Fruit fly (Drosophila melanogaster) whole organism, embryonic: ENCODE data around the gene CG14131.

Experiments used
- BtbVII ChIP-seq: fragments of 200-800 bp; sonication (Bioruptor generic); optimal IDR thresholded peaks from 3 replicates; lab custom pipeline; 2017; ENCODE audit warnings: missing biosample characterization, mild to moderate bottlenecking, missing genetic modification characterization
- CG11723 ChIP-seq: fragments of 200-800 bp; sonication (Bioruptor generic); optimal IDR thresholded peaks from 2 replicates; lab custom pipeline; 2017; ENCODE audit warnings: missing biosample characterization, mild to moderate bottlenecking, missing genetic modification characterization
- CG12299 ChIP-seq: fragments of 200-800 bp; sonication (Bioruptor generic); optimal IDR thresholded peaks from 2 replicates; lab custom pipeline; 2018; ENCODE audit warnings: missing biosample characterization, mild to moderate bottlenecking, missing genetic modification characterization
- CG16813 ChIP-seq: fragments of 200-800 bp; sonication (Bioruptor generic); IDR thresholded peaks from 3 replicates; pipeline ENCODE4 v1.3.6; 2022; ENCODE audit warnings: missing biosample characterization, missing genetic modification characterization; ENCODE audit not compliant: partially characterized antibody
- CG16815 ChIP-seq: fragments of 200-800 bp; sonication (Bioruptor generic); optimal IDR thresholded peaks from 3 replicates; lab custom pipeline; 2017; ENCODE audit warnings: missing biosample characterization, mild to moderate bottlenecking, missing genetic modification characterization
- CG2129 ChIP-seq: fragments of 200-800 bp; sonication (Bioruptor generic); IDR thresholded peaks from 2 replicates; pipeline ENCODE4 v1.3.6; 2022; ENCODE audit warnings: missing biosample characterization, missing genetic modification characterization; ENCODE audit not compliant: partially characterized antibody
- CG6791 ChIP-seq: fragments of 200-800 bp; sonication (Bioruptor generic); IDR thresholded peaks from 3 replicates; pipeline ENCODE4 v1.3.6; 2022; ENCODE audit warnings: missing biosample characterization, missing genetic modification characterization; ENCODE audit not compliant: partially characterized antibody
- CG6813 ChIP-seq: fragments of 200-800 bp; sonication (Bioruptor generic); optimal IDR thresholded peaks from 2 replicates; lab custom pipeline; 2017; ENCODE audit warnings: missing biosample characterization, missing genetic modification characterization, mild to moderate bottlenecking, moderate library complexity, missing genetic modification reagents
- CG7372 ChIP-seq: fragments of 200-800 bp; sonication (Bioruptor generic); IDR thresholded peaks from 2 replicates; pipeline ENCODE4 v1.3.6; 2022; ENCODE audit warnings: missing biosample characterization, missing genetic modification characterization
- CG9797 ChIP-seq: fragments of 200-800 bp; sonication (Bioruptor generic); optimal IDR thresholded peaks from 3 replicates; lab custom pipeline; 2018; ENCODE audit warnings: missing biosample characterization, mild to moderate bottlenecking, missing genetic modification characterization
- CHES-1-like ChIP-seq: fragments of 200-800 bp; sonication (Bioruptor generic); optimal IDR thresholded peaks from 2 replicates; lab custom pipeline; 2016; ENCODE audit warnings: missing biosample characterization, missing genetic modification characterization
- Dek ChIP-seq: fragments of 200-800 bp; sonication (Bioruptor generic); optimal IDR thresholded peaks from 3 replicates; lab custom pipeline; 2019; ENCODE audit warnings: missing biosample characterization, mild to moderate bottlenecking, missing genetic modification characterization, moderate library complexity
- Ets65A ChIP-seq: fragments of 200-800 bp; sonication (Bioruptor generic); peaks from one replicate; lab custom pipeline; 2016; ENCODE audit warnings: missing biosample characterization, missing genetic modification characterization
- Fer3 ChIP-seq: fragments of 200-800 bp; sonication (Bioruptor generic); optimal IDR thresholded peaks from 2 replicates; lab custom pipeline; 2018; ENCODE audit warnings: missing biosample characterization, mild to moderate bottlenecking, missing genetic modification characterization, moderate library complexity
- GATAe ChIP-seq: fragments of 200-800 bp; sonication (Bioruptor generic); conservative IDR thresholded peaks from 2 replicates; pipeline ENCODE4 v1.3.6; 2022; ENCODE audit warnings: missing biosample characterization, missing genetic modification characterization
- MTF-1 ChIP-seq: fragments of 200-800 bp; sonication (Bioruptor generic); optimal IDR thresholded peaks from 2 replicates; lab custom pipeline; 2018; ENCODE audit warnings: missing biosample characterization, mild to moderate bottlenecking, missing genetic modification characterization, borderline replicate concordance
- Med ChIP-seq: fragments of 200-800 bp; sonication (Bioruptor generic); peaks from one replicate; lab custom pipeline; 2016; ENCODE audit warnings: missing biosample characterization, missing genetic modification characterization, mild to moderate bottlenecking, inconsistent platforms, moderate library complexity
- Myb ChIP-seq: fragments of 200-800 bp; sonication (Bioruptor generic); optimal IDR thresholded peaks from 2 replicates; lab custom pipeline; 2016; ENCODE audit warnings: missing biosample characterization, missing genetic modification characterization
- Nf-YA ChIP-seq: fragments of 200-800 bp; sonication (Bioruptor generic); IDR thresholded peaks from 2 replicates; pipeline ENCODE4 v1.3.6; 2022; ENCODE audit warnings: missing biosample characterization, missing genetic modification characterization
- Oli ChIP-seq: fragments of 200-800 bp; sonication (Bioruptor generic); optimal IDR thresholded peaks from 2 replicates; lab custom pipeline; 2018; ENCODE audit warnings: missing biosample characterization, mild to moderate bottlenecking, missing genetic modification characterization, moderate library complexity
- Ravus ChIP-seq: fragments of 200-800 bp; sonication (Bioruptor generic); IDR thresholded peaks from 2 replicates; pipeline ENCODE4 v1.3.6; 2022; ENCODE audit warnings: missing biosample characterization, missing genetic modification characterization
- Six4 ChIP-seq: fragments of 200-800 bp; sonication (Bioruptor generic); optimal IDR thresholded peaks from 2 replicates; lab custom pipeline; 2016; ENCODE audit warnings: missing biosample characterization, missing genetic modification characterization
- Sox102F ChIP-seq: fragments of 200-800 bp; sonication (Bioruptor generic); optimal IDR thresholded peaks from 2 replicates; lab custom pipeline; 2018; ENCODE audit warnings: missing biosample characterization, mild to moderate bottlenecking, missing genetic modification characterization, moderate library complexity
- amos ChIP-seq: fragments of 200-800 bp; sonication (Bioruptor generic); IDR thresholded peaks from 2 replicates; pipeline ENCODE4 v1.3.6; 2022; ENCODE audit warnings: missing biosample characterization, missing genetic modification characterization; ENCODE audit not compliant: partially characterized antibody
- ap ChIP-seq: fragments of 200-800 bp; sonication (Bioruptor generic); IDR thresholded peaks from 2 replicates; pipeline ENCODE4 v1.3.6; 2022; ENCODE audit warnings: missing biosample characterization, missing genetic modification characterization
- bigmax ChIP-seq: fragments of 200-800 bp; sonication (Bioruptor generic); optimal IDR thresholded peaks from 2 replicates; lab custom pipeline; 2018; ENCODE audit warnings: missing biosample characterization, mild to moderate bottlenecking, missing genetic modification characterization
- bowl ChIP-seq: fragments of 200-800 bp; sonication (Bioruptor generic); IDR thresholded peaks from 2 replicates; pipeline ENCODE4 v1.3.6; 2022; ENCODE audit warnings: missing biosample characterization, missing genetic modification characterization
- caup ChIP-seq: fragments of 200-800 bp; sonication (Bioruptor generic); optimal IDR thresholded peaks from 3 replicates; lab custom pipeline; 2017; ENCODE audit warnings: missing biosample characterization, mild to moderate bottlenecking, missing genetic modification characterization, moderate library complexity; ENCODE audit not compliant: severe bottlenecking
- chinmo ChIP-seq: fragments of 200-800 bp; sonication (Bioruptor generic); IDR thresholded peaks from 4 replicates; pipeline ENCODE4 v1.3.6; 2022; ENCODE audit warnings: missing biosample characterization, missing genetic modification characterization; ENCODE audit not compliant: partially characterized antibody
- croc ChIP-seq: fragments of 200-800 bp; sonication (Bioruptor generic); conservative IDR thresholded peaks from 3 replicates; pipeline ENCODE4 v1.3.6; 2022; ENCODE audit warnings: missing biosample characterization, missing genetic modification characterization
- esg ChIP-seq: fragments of 200-800 bp; sonication (Bioruptor generic); conservative IDR thresholded peaks from 2 replicates; pipeline ENCODE4 v1.3.6; 2022; ENCODE audit warnings: missing biosample characterization, missing genetic modification characterization
- fru ChIP-seq: fragments of >200 bp; optimal IDR thresholded peaks from 2 replicates; lab custom pipeline; 2017
- gfzf ChIP-seq: fragments of 200-800 bp; sonication (Bioruptor generic); optimal IDR thresholded peaks from 2 replicates; lab custom pipeline; 2016; ENCODE audit warnings: missing biosample characterization, mild to moderate bottlenecking, missing genetic modification characterization, moderate library complexity
- ham ChIP-seq: fragments of 200-800 bp; sonication (Bioruptor generic); IDR thresholded peaks from 2 replicates; pipeline ENCODE4 v1.3.6; 2022; ENCODE audit warnings: missing biosample characterization, missing genetic modification characterization
- hb ChIP-seq: fragments of 200-800 bp; sonication (Bioruptor generic); IDR thresholded peaks from 3 replicates; pipeline ENCODE4 v1.3.6; 2022; ENCODE audit warnings: missing biosample characterization, missing genetic modification characterization; ENCODE audit not compliant: partially characterized antibody
- hkb ChIP-seq, 2 experiments: fragments of 200-800 bp in 1 of 2; fragments of >200 bp in 1 of 2; sonication (Bioruptor generic) in 1 of 2; IDR thresholded peaks in 1 of 2; optimal IDR thresholded peaks in 1 of 2; 2 replicates each; pipeline versions ENCODE4 v1.3.6 to Lab custom; 2017 to 2022; ENCODE audit warnings: missing biosample characterization in 1 of 2, missing genetic modification characterization in 1 of 2
- lab ChIP-seq: fragments of 200-800 bp; sonication (Bioruptor generic); optimal IDR thresholded peaks from 3 replicates; lab custom pipeline; 2017; ENCODE audit warnings: missing biosample characterization, missing genetic modification characterization, mild to moderate bottlenecking, moderate library complexity, missing genetic modification reagents
- mam ChIP-seq: fragments of 200-800 bp; sonication (Bioruptor generic); optimal IDR thresholded peaks from 3 replicates; lab custom pipeline; 2016; ENCODE audit warnings: missing biosample characterization, missing genetic modification characterization
- org-1 ChIP-seq: fragments of 200-800 bp; sonication (Bioruptor generic); optimal IDR thresholded peaks from 2 replicates; lab custom pipeline; 2017; ENCODE audit warnings: missing biosample characterization, missing genetic modification characterization
- schlank ChIP-seq: fragments of 200-800 bp; sonication (Bioruptor generic); optimal IDR thresholded peaks from 2 replicates; lab custom pipeline; 2018; ENCODE audit warnings: missing biosample characterization, mild to moderate bottlenecking, missing genetic modification characterization
- zen ChIP-seq: fragments of 200-800 bp; sonication (Bioruptor generic); optimal IDR thresholded peaks from 3 replicates; lab custom pipeline; 2018; ENCODE audit warnings: missing biosample characterization, mild to moderate bottlenecking, missing genetic modification characterization, moderate library complexity

CG14131 gene

dm6 chr3L:11788195-11788594 lies 11.3 kb downstream of the CG14131 start (continued):
- TF ChIP-seq CG12299 (tag; lab: Kevin White, UChicago) (no peak), lab (GFP tag; lab: Kevin White, UChicago) (peak; percentile 72), MTF-1 (no peak), bowl (GFP tag; lab: Robert Waterston, UW) (no peak), esg (GFP tag; lab: Robert Waterston, UW) (no peak), hkb (optimal IDR thresholded peaks at IDR 0.05; lab: Kevin White, UChicago) (no peak), hkb (GFP tag; IDR thresholded peaks at IDR 0.05; lab: Robert Waterston, UW) (peak; percentile 13; the same call in 1 of the 2 replicates), CG9797 (GFP tag; lab: Kevin White, UChicago) (no peak), amos (no peak), Oli (no peak), ham (GFP tag; lab: Robert Waterston, UW) (no peak), hb (GFP tag; lab: Robert Waterston, UW) (no peak), CG2129 (GFP tag; lab: Robert Waterston, UW) (no peak), CHES-1-like (GFP tag; lab: Kevin White, UChicago) (no peak), Sox102F (no peak), Ravus (GFP tag; lab: Robert Waterston, UW) (no peak), croc (GFP tag; lab: Robert Waterston, UW) (no peak), Six4 (GFP tag; lab: Kevin White, UChicago) (no peak), ap (GFP tag; lab: Robert Waterston, UW) (no peak), schlank (tag; lab: Kevin White, UChicago) (peak; percentile 34), Myb (GFP tag; lab: Kevin White, UChicago) (no peak), Nf-YA (GFP tag; lab: Robert Waterston, UW) (0 out of 2 replicates have a peak, but pooled peaks have one; percentile 7), BtbVII (GFP tag; lab: Kevin White, UChicago) (peak; percentile 34), bigmax (GFP tag; lab: Kevin White, UChicago) (no peak), chinmo (0 out of 4 replicates have a peak, but pooled peaks have one; percentile 27), CG6813 (GFP tag; lab: Kevin White, UChicago) (peak; percentile 54), Ets65A (GFP tag; lab: Kevin White, UChicago) (peak; percentile 21), GATAe (peak; percentile 48; the same call in 1 of the 2 replicates), caup (GFP tag; lab: Kevin White, UChicago) (peak; percentile 4), zen (tag; lab: Kevin White, UChicago) (no peak), CG7372 (GFP tag; lab: Robert Waterston, UW) (no peak), Med (GFP tag; lab: Kevin White, UChicago) (peak; percentile 23), CG16813 (GFP tag; lab: Robert Waterston, UW) (no peak), Dek (tag; lab: Kevin White, UChicago) (no peak), fru (no peak), CG6791 (GFP tag; lab: Robert Waterston, UW) (no peak), gfzf (GFP tag; lab: Kevin White, UChicago) (no peak), org-1 (no peak), Fer3 (tag; lab: Kevin White, UChicago) (peak; percentile 35), CG16815 (no peak), mam (no peak), CG11723 (GFP tag; lab: Kevin White, UChicago) (no peak)
